Worm (Caenorhabditis elegans): ENCODE results near the gene Y57A10A.4.

- no peak for TF ChIP-seq rec-8 (tag; optimal IDR thresholded peaks at IDR 0.05)
- no peak for TF ChIP-seq ama-1 (optimal IDR thresholded peaks at IDR 0.05)
- no peak for TF ChIP-seq ama-1 (GFP tag; optimal IDR thresholded peaks at IDR 0.05)
- TF ChIP-seq lin-26 (GFP tag; IDR thresholded peaks at IDR 0.05): no peak
- no peak for TF ChIP-seq ztf-3 (GFP tag; optimal IDR thresholded peaks at IDR 0.05)
- no peak for TF ChIP-seq ekl-4 (GFP tag; IDR thresholded peaks at IDR 0.05)
- no peak for TF ChIP-seq unc-62 (GFP tag; optimal IDR thresholded peaks at IDR 0.05)
- TF ChIP-seq D2030.7 (GFP tag; IDR thresholded peaks at IDR 0.05): no peak
- TF ChIP-seq Y79H2A.3 (GFP tag; conservative IDR thresholded peaks at IDR 0.05): no peak
Measured at ce11 chrII:12143558-12143957, 8.2 kb upstream of the Y57A10A.4 start.
